Fruit fly (Drosophila melanogaster): ENCODE data around the gene CG9521.

CG9521 gene

DNA sequence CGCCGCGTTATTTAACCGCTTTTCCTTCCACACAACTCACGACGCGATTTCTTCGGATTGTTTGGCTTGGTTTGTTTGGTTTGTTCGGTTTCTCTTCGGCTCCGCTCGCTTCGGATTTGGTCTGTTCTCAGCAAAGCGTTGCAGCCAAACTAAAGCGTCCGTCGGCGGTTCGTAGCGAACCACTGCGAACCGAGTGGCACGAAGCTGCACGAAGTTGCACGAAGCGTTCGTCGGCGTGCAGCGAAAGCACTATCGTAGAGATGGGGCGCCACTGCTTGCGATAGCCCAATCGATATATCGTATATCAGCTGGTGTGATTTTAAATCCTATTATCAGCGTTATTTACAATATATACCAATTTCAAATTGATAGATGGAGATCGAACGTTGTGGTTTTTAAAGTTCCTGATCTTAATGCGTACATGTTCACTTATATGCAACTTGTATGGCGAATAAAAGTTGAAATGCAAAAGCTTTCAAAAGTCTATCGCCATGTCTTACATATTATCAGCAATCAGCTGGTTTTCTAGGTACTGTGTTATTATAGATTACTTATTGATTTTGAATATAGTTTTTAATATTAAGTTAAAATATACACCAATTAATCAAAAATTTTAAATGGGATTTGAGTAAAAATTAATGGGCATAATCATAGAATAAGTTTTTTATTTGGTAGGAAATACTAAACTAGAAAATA is 27.0 kb downstream of the CG9521 start, which contains the start of gene rut:
rut (minus strand) TSS at position 152 of the 696 bp plus-strand sequence.
- TF ChIP-seq dmrt93B (GFP tag; optimal IDR thresholded peaks at IDR 0.05): no peak
- TF ChIP-seq woc (GFP tag; optimal IDR thresholded peaks at IDR 0.05): peak; percentile 82
- no peak for TF ChIP-seq jim (GFP tag; optimal IDR thresholded peaks at IDR 0.05)
- no peak for TF ChIP-seq Hnf4 (GFP tag; optimal IDR thresholded peaks at IDR 0.05)
- TF ChIP-seq h (GFP tag; optimal IDR thresholded peaks at IDR 0.05): peak; percentile 35
- TF ChIP-seq Jra (GFP tag; optimal IDR thresholded peaks at IDR 0.05): peak; percentile 42
- no peak for TF ChIP-seq CrebA (GFP tag; optimal IDR thresholded peaks at IDR 0.05; ENCODE audit: borderline replicate concordance)
- no peak for TF ChIP-seq dsf (GFP tag; optimal IDR thresholded peaks at IDR 0.05; ENCODE audit: borderline replicate concordance)
- peak; percentile 11 for TF ChIP-seq fru (GFP tag; optimal IDR thresholded peaks at IDR 0.05)
- peak in 1 of 2 experiments; percentile 5 for TF ChIP-seq foxo (GFP tag; optimal IDR thresholded peaks at IDR 0.05)
- no peak for TF ChIP-seq br (GFP tag; optimal IDR thresholded peaks at IDR 0.05)
- no peak for TF ChIP-seq Myc (optimal IDR thresholded peaks at IDR 0.05)
- peak; percentile 67 for TF ChIP-seq Hr83 (GFP tag; optimal IDR thresholded peaks at IDR 0.05; ENCODE audit: poor library complexity, severe bottlenecking)
- no peak for TF ChIP-seq dl (GFP tag; optimal IDR thresholded peaks at IDR 0.05; ENCODE audit: insufficient read depth in 1 of 2, partially characterized antibody in 2 of 2)
- no peak for TF ChIP-seq Sp1 (GFP tag; optimal IDR thresholded peaks at IDR 0.05)
- no peak for TF ChIP-seq pan (optimal IDR thresholded peaks at IDR 0.05)
- TF ChIP-seq ey (GFP tag; optimal IDR thresholded peaks at IDR 0.05): no peak
- no peak for TF ChIP-seq sage (GFP tag; optimal IDR thresholded peaks at IDR 0.05)
- peak; percentile 20 for TF ChIP-seq rgr (GFP tag; optimal IDR thresholded peaks at IDR 0.05)
- TF ChIP-seq lola (GFP tag; optimal IDR thresholded peaks at IDR 0.05): no peak
- no peak for TF ChIP-seq sv (GFP tag; optimal IDR thresholded peaks at IDR 0.05)
- no peak for TF ChIP-seq psq (GFP tag; optimal IDR thresholded peaks at IDR 0.05)
- TF ChIP-seq CG9705 (GFP tag; optimal IDR thresholded peaks at IDR 0.05): no peak

DNA sequence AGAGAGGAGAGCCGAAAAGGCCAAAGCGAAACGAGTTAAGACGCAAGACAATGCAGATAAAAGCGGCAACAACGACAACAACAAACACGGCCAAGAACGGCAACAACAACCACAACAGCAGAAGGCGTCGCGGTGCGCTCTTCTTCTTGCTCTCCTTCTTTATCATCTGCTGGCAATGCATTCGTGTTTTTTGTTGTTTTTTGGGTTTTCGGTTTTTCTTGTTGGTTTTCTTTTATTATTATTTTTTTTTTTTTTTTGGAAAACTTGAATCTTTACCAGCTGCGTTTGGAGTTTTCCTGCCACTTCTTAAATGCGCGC is 27.6 kb downstream of the CG9521 start:
- TF ChIP-seq CG32264 (GFP tag; optimal IDR thresholded peaks at IDR 0.05) (no peak), psq (GFP tag; optimal IDR thresholded peaks at IDR 0.05) (peak; percentile 63)

DNA sequence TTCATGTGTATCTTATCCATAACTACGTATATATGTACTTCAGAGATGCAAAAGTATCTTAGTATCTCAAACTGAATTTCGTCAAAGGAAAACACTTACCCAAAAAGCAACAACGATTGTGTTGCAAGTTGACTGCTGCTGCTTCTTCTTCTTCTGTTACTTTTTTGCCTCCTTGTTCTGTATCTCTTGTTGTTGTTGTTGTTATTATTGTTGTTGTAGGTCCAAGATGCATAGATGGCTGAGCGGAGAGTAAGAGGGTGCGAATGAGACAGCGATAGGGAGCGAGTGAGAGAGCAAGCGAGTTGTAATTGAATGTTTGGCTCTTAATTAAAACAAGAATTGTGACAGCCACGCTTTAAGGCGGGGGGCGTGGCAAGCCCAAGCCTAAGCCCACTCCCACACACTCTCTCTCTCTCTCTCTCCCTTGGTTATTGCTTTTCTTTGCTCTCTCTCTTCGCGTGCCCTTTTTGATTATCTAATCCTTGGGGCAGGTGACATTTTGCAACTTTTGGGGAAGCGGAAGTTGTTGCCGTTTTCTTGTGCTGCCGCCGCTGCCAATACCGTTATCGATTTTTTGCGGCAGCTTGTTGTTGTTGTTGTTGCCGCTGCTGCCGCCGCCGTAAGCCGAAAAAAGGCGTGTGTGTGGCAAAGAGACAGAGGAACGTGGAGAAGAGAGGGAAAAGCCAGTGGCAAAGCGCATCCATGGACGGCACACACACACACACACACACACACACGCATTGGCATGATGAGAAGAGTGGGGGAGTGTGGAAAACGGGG is 28.2 kb downstream of the CG9521 start:
- no peak for TF ChIP-seq sv (GFP tag; optimal IDR thresholded peaks at IDR 0.05)
- TF ChIP-seq dl (GFP tag; optimal IDR thresholded peaks at IDR 0.05; ENCODE audit: insufficient read depth in 1 of 2, partially characterized antibody in 2 of 2): no peak
- no peak for TF ChIP-seq Jra (GFP tag; optimal IDR thresholded peaks at IDR 0.05)
- TF ChIP-seq Dif (GFP tag; optimal IDR thresholded peaks at IDR 0.05; ENCODE audit: partially characterized antibody): peak; percentile 19
- TF ChIP-seq Hr78 (GFP tag; optimal IDR thresholded peaks at IDR 0.05): no peak
- TF ChIP-seq usp (GFP tag; optimal IDR thresholded peaks at IDR 0.05): no peak
- TF ChIP-seq woc (GFP tag; optimal IDR thresholded peaks at IDR 0.05): no peak
- TF ChIP-seq psq (GFP tag; optimal IDR thresholded peaks at IDR 0.05): peak; percentile 75
- TF ChIP-seq rgr (GFP tag; optimal IDR thresholded peaks at IDR 0.05): no peak
- TF ChIP-seq Vsx2 (GFP tag; optimal IDR thresholded peaks at IDR 0.05; ENCODE audit: partially characterized antibody): no peak
- TF ChIP-seq lola (GFP tag; optimal IDR thresholded peaks at IDR 0.05): no peak
- TF ChIP-seq h (GFP tag; optimal IDR thresholded peaks at IDR 0.05): no peak

DNA sequence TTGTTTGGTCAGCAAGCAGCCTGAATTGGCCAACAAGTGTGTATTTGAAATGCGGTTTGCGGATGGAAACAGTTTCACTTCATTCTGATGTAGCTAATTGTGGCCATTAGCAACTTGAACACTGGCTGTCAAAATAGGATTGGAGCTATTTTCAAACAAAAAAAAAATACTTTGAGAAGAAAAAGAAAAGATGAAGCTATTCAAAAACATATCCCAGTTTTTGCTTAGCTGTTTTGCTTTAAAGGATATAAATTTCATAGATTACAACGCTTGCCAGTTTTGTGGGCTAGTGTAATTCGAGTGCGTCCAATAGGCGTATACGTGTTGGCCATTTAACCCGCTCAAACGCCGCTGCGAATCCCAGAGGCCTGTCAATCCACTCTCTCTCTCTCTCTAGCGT is 40.8 kb downstream of the CG9521 start:
- no peak for TF ChIP-seq dmrt93B (GFP tag; optimal IDR thresholded peaks at IDR 0.05)
- no peak for TF ChIP-seq Abd-B (GFP tag; optimal IDR thresholded peaks at IDR 0.05)
- no peak for TF ChIP-seq sage (GFP tag; optimal IDR thresholded peaks at IDR 0.05)
- TF ChIP-seq Jra (GFP tag; optimal IDR thresholded peaks at IDR 0.05): no peak
- TF ChIP-seq jim (GFP tag; optimal IDR thresholded peaks at IDR 0.05): no peak
- TF ChIP-seq Myc (optimal IDR thresholded peaks at IDR 0.05): no peak
- TF ChIP-seq tai (GFP tag; optimal IDR thresholded peaks at IDR 0.05): no peak
- TF ChIP-seq lola (GFP tag; optimal IDR thresholded peaks at IDR 0.05): no peak
- TF ChIP-seq pan (optimal IDR thresholded peaks at IDR 0.05): no peak
- no peak for TF ChIP-seq HLH106 (tag; optimal IDR thresholded peaks at IDR 0.05)
- TF ChIP-seq CG9705 (GFP tag; optimal IDR thresholded peaks at IDR 0.05): no peak
- no peak for TF ChIP-seq OdsH (GFP tag; optimal IDR thresholded peaks at IDR 0.05)
- TF ChIP-seq dl (GFP tag; optimal IDR thresholded peaks at IDR 0.05; ENCODE audit: insufficient read depth in 1 of 2, partially characterized antibody in 2 of 2): no peak
- no peak for TF ChIP-seq sv (GFP tag; optimal IDR thresholded peaks at IDR 0.05)
- TF ChIP-seq Mio (GFP tag; optimal IDR thresholded peaks at IDR 0.05): no peak
- TF ChIP-seq usp (GFP tag; optimal IDR thresholded peaks at IDR 0.05): no peak
- TF ChIP-seq Rel (GFP tag; optimal IDR thresholded peaks at IDR 0.05): no peak
- TF ChIP-seq Rel (tag; optimal IDR thresholded peaks at IDR 0.05): no peak
- no peak for TF ChIP-seq fru (GFP tag; optimal IDR thresholded peaks at IDR 0.05)

All from whole organism, wandering third instar larva.